Fruit fly (Drosophila melanogaster) S2 (cell line): Measurements from ENCODE around the gene SIDL.

Experiments used
- CG8478 ChIP-seq: fragments of >200 bp; optimal IDR thresholded peaks from 2 replicates; lab custom pipeline; 2018
- CTCF ChIP-seq, 2 experiments: fragments of >200 bp; optimal IDR thresholded peaks; 2 replicates each; lab custom pipeline; 2018

- TF ChIP-seq CG8478 (lab: Kevin White, UChicago) (no peak), CTCF (optimal IDR thresholded peaks at IDR 0.05; lab: Kevin White, UChicago) (no peak)
Observed at dm6 chr3R:15246601-15247000, 27.9 kb upstream of the SIDL start.
